Worm (Caenorhabditis elegans): ENCODE results near the gene snx-17.

The snx-17 gene

ce11 chrX:13121104-13121503 is 987 bp downstream of the snx-17 start (continued):
- no peak for TF ChIP-seq ceh-32 (tag; optimal IDR thresholded peaks at IDR 0.05; ENCODE audit: poor library complexity)
- TF ChIP-seq nhr-41 (GFP tag; IDR thresholded peaks at IDR 0.05), result peak; percentile 63; the same call in 1 of the 2 replicates
- peak; percentile 88 for TF ChIP-seq sdz-12 (GFP tag; optimal IDR thresholded peaks at IDR 0.05)

ce11 chrX:13119900-13120299 is 2.2 kb downstream of the snx-17 start:
- TF ChIP-seq vab-7 (GFP tag; IDR thresholded peaks at IDR 0.05) (no peak), aha-1 (tag) (peak; percentile 48), hlh-30 (tag; optimal IDR thresholded peaks at IDR 0.05; ENCODE audit: insufficient read depth) (peak; percentile 31), snpc-4 (tag; optimal IDR thresholded peaks at IDR 0.05) (no peak), saeg-2 (GFP tag; IDR thresholded peaks at IDR 0.05) (no peak), snpc-1.2 (GFP tag; IDR thresholded peaks at IDR 0.05) (no peak)

ce11 chrX:13116380-13116779 is 5.7 kb downstream of the snx-17 start:
- TF ChIP-seq php-3 (GFP tag; IDR thresholded peaks at IDR 0.05), result no peak
- TF ChIP-seq aha-1 (tag), result peak; percentile 83
- TF ChIP-seq dpl-1 (GFP tag; optimal IDR thresholded peaks at IDR 0.05), result no peak

- TF ChIP-seq hif-1 (tag; optimal IDR thresholded peaks at IDR 0.05), result no peak
Measured at ce11 chrX:13115694-13116093, 6.4 kb downstream of the snx-17 start.

ce11 chrX:13113457-13113856 is 8.6 kb downstream of the snx-17 start, which contains the start of gene F17H10.2:
Gene F17H10.2 (plus strand): TSS chrX:13113772.
- TF ChIP-seq nhr-10 (tag; optimal IDR thresholded peaks at IDR 0.05) (no peak), nhr-237 (tag; optimal IDR thresholded peaks at IDR 0.05) (no peak), jun-1 (tag; optimal IDR thresholded peaks at IDR 0.05) (no peak), hlh-11 (tag; optimal IDR thresholded peaks at IDR 0.05) (peak; percentile 30), cey-2 (tag; optimal IDR thresholded peaks at IDR 0.05; ENCODE audit: borderline replicate concordance, insufficient read depth) (no peak), nhr-111 (GFP tag; optimal IDR thresholded peaks at IDR 0.05) (no peak), ceh-82 (tag; optimal IDR thresholded peaks at IDR 0.05) (no peak), F26F4.8 (GFP tag; conservative IDR thresholded peaks at IDR 0.05) (no peak), zip-2 (tag; optimal IDR thresholded peaks at IDR 0.05) (no peak), dmd-8 (GFP tag; IDR thresholded peaks at IDR 0.05) (no peak), ama-1 (optimal IDR thresholded peaks at IDR 0.05) (no peak), gei-8 (GFP tag; optimal IDR thresholded peaks at IDR 0.05) (no peak), lin-38 (GFP tag; IDR thresholded peaks at IDR 0.05) (no peak), ceh-44 (GFP tag; IDR thresholded peaks at IDR 0.05) (no peak), pha-4 (GFP tag; IDR thresholded peaks at IDR 0.05) (no peak), pha-4 (tag; optimal IDR thresholded peaks at IDR 0.05) (no peak), lsy-2 (tag; optimal IDR thresholded peaks at IDR 0.05) (peak in 1 of 2 experiments; percentile 15), egl-27 (tag; optimal IDR thresholded peaks at IDR 0.05) (no peak), nhr-77 (tag; optimal IDR thresholded peaks at IDR 0.05) (no peak), nhr-11 (tag; optimal IDR thresholded peaks at IDR 0.05) (no peak), lim-7 (GFP tag; IDR thresholded peaks at IDR 0.05) (no peak), madf-9 (GFP tag; conservative IDR thresholded peaks at IDR 0.05) (no peak), R02D3.7 (tag; optimal IDR thresholded peaks at IDR 0.05) (no peak), aha-1 (tag) (peak; percentile 95), zag-1 (tag; optimal IDR thresholded peaks at IDR 0.05) (no peak), nhr-28 (tag; optimal IDR thresholded peaks at IDR 0.05) (peak; percentile 48), ceh-32 (tag; optimal IDR thresholded peaks at IDR 0.05; ENCODE audit: poor library complexity) (no peak), dpl-1 (GFP tag; optimal IDR thresholded peaks at IDR 0.05) (no peak), mes-2 (tag; optimal IDR thresholded peaks at IDR 0.05; ENCODE audit: poor library complexity, severe bottlenecking) (no peak), F49E8.2 (tag; optimal IDR thresholded peaks at IDR 0.05; ENCODE audit: borderline replicate concordance) (no peak), ZK546.5 (tag; optimal IDR thresholded peaks at IDR 0.05) (no peak), hlh-30 (tag; optimal IDR thresholded peaks at IDR 0.05; ENCODE audit: insufficient read depth) (peak; percentile 91), tra-1 (GFP tag; IDR thresholded peaks at IDR 0.05) (no peak), madf-5 (GFP tag; IDR thresholded peaks at IDR 0.05) (no peak), mdt-29 (GFP tag; IDR thresholded peaks at IDR 0.05) (no peak), spr-1 (tag; optimal IDR thresholded peaks at IDR 0.05) (no peak)
